Worm (Caenorhabditis elegans) whole organism, late embryonic: ENCODE results near the gene ZC477.7.

ENCODE experiments used
- C08G9.2 ChIP-seq: sonication (generic microtip); optimal IDR thresholded peaks from 2 replicates; lab custom pipeline; 2016; ENCODE audit warnings: mild to moderate bottlenecking, missing genetic modification characterization, moderate library complexity, missing compliant biosample characterization
- F13H6.1 ChIP-seq: sonication (generic microtip); optimal IDR thresholded peaks from 2 replicates; lab custom pipeline; 2016; ENCODE audit warnings: missing genetic modification characterization, missing compliant biosample characterization
- K02D7.2 ChIP-seq: sonication (generic microtip); optimal IDR thresholded peaks from 2 replicates; lab custom pipeline; 2017; ENCODE audit warnings: mild to moderate bottlenecking, missing genetic modification characterization, missing compliant biosample characterization
- K09A11.1 ChIP-seq: sonication (generic microtip); optimal IDR thresholded peaks from 2 replicates; lab custom pipeline; 2017; ENCODE audit warnings: antibody characterized with exemption, mild to moderate bottlenecking, missing genetic modification characterization, missing compliant biosample characterization; ENCODE audit not compliant: insufficient read depth
- T23F11.4 ChIP-seq: fragments of 200-800 bp; sonication (Bioruptor generic); optimal IDR thresholded peaks from 2 replicates; lab custom pipeline; 2018; ENCODE audit warnings: mild to moderate bottlenecking, missing genetic modification characterization, missing compliant biosample characterization
- ama-1 ChIP-seq: fragments of 150-350 bp; optimal IDR thresholded peaks from 2 replicates; lab custom pipeline; 2014
- ceh-14 ChIP-seq: sonication (generic microtip); optimal IDR thresholded peaks from 2 replicates; lab custom pipeline; 2016; ENCODE audit warnings: missing genotype, missing genetic modification characterization, missing compliant biosample characterization
- ceh-22 ChIP-seq: sonication (generic microtip); optimal IDR thresholded peaks from 2 replicates; lab custom pipeline; 2017; ENCODE audit warnings: missing biosample characterization, missing genetic modification characterization
- ceh-24 ChIP-seq: sonication (generic microtip); optimal IDR thresholded peaks from 2 replicates; lab custom pipeline; 2016; ENCODE audit warnings: mild to moderate bottlenecking, missing genetic modification characterization, missing compliant biosample characterization
- ceh-30 ChIP-seq: fragments of 150-350 bp; optimal IDR thresholded peaks from 2 replicates; lab custom pipeline; 2014; ENCODE audit warnings: missing biosample characterization, missing genetic modification characterization
- ceh-34 ChIP-seq: sonication (generic microtip); optimal IDR thresholded peaks from 2 replicates; lab custom pipeline; 2016; ENCODE audit warnings: mild to moderate bottlenecking, missing genetic modification characterization, missing compliant biosample characterization
- ceh-48 ChIP-seq: sonication (generic microtip); optimal IDR thresholded peaks from 2 replicates; lab custom pipeline; 2016; ENCODE audit warnings: missing genetic modification characterization, inconsistent platforms, missing compliant biosample characterization
- che-1 ChIP-seq: sonication (generic microtip); optimal IDR thresholded peaks from 2 replicates; lab custom pipeline; 2016; ENCODE audit warnings: mild to moderate bottlenecking, missing genetic modification characterization, missing compliant biosample characterization
- elt-4 ChIP-seq: sonication (generic microtip); optimal IDR thresholded peaks from 2 replicates; lab custom pipeline; 2016; ENCODE audit warnings: missing genetic modification characterization, missing compliant biosample characterization
- fkh-10 ChIP-seq: fragments of 150-350 bp; optimal IDR thresholded peaks from 2 replicates; lab custom pipeline; 2014; ENCODE audit warnings: missing biosample characterization, missing genetic modification reagents, missing genetic modification characterization
- fkh-6 ChIP-seq: sonication (generic microtip); optimal IDR thresholded peaks from 2 replicates; lab custom pipeline; 2016; ENCODE audit warnings: missing genetic modification characterization, missing compliant biosample characterization
- gmeb-2 ChIP-seq: sonication (generic microtip); optimal IDR thresholded peaks from 2 replicates; lab custom pipeline; 2016; ENCODE audit warnings: missing genetic modification characterization, inconsistent platforms, missing compliant biosample characterization
- hlh-13 ChIP-seq: fragments of 200-800 bp; sonication (Bioruptor generic); optimal IDR thresholded peaks from 2 replicates; lab custom pipeline; 2018; ENCODE audit warnings: mild to moderate bottlenecking, missing genetic modification characterization, missing compliant biosample characterization
- hlh-15 ChIP-seq: sonication (generic microtip); optimal IDR thresholded peaks from 2 replicates; lab custom pipeline; 2016; ENCODE audit warnings: missing genetic modification characterization, missing compliant biosample characterization
- hlh-30 ChIP-seq: sonication (generic microtip); optimal IDR thresholded peaks from 2 replicates; lab custom pipeline; 2017; ENCODE audit warnings: antibody characterized with exemption, missing genetic modification characterization, missing compliant biosample characterization; ENCODE audit not compliant: insufficient read depth
- hlh-6 ChIP-seq: sonication (generic microtip); optimal IDR thresholded peaks from 2 replicates; lab custom pipeline; 2016; ENCODE audit warnings: missing genotype, missing genetic modification characterization, missing compliant biosample characterization
- lin-11 ChIP-seq: fragments of 200-800 bp; sonication (Bioruptor generic); optimal IDR thresholded peaks from 2 replicates; lab custom pipeline; 2018; ENCODE audit warnings: mild to moderate bottlenecking, missing genetic modification characterization, missing compliant biosample characterization
- madf-2 ChIP-seq: sonication (generic microtip); optimal IDR thresholded peaks from 2 replicates; lab custom pipeline; 2017; ENCODE audit warnings: missing genetic modification characterization, missing compliant biosample characterization
- mec-3 ChIP-seq: sonication (generic microtip); optimal IDR thresholded peaks from 2 replicates; lab custom pipeline; 2016; ENCODE audit warnings: borderline replicate concordance, missing genetic modification characterization, missing compliant biosample characterization
- nhr-11 ChIP-seq: fragments of 150-350 bp; optimal IDR thresholded peaks from 2 replicates; lab custom pipeline; 2014; ENCODE audit warnings: missing biosample characterization, missing genetic modification characterization
- nhr-232 ChIP-seq: sonication (generic microtip); optimal IDR thresholded peaks from 2 replicates; lab custom pipeline; 2016; ENCODE audit warnings: missing genetic modification characterization, missing compliant biosample characterization
- odd-2 ChIP-seq: sonication (generic microtip); optimal IDR thresholded peaks from 2 replicates; lab custom pipeline; 2017; ENCODE audit warnings: antibody characterized with exemption, mild to moderate bottlenecking, missing genetic modification characterization, missing compliant biosample characterization
- pax-1 ChIP-seq: fragments of 150-350 bp; optimal IDR thresholded peaks from 2 replicates; lab custom pipeline; 2014; ENCODE audit warnings: missing biosample characterization, missing genetic modification characterization
- pha-4 ChIP-seq: fragments of 150-350 bp; optimal IDR thresholded peaks from 2 replicates; lab custom pipeline; 2018; ENCODE audit warnings: missing biosample characterization, missing genetic modification reagents, missing genetic modification characterization
- pros-1 ChIP-seq: fragments of 150-350 bp; optimal IDR thresholded peaks from 2 replicates; lab custom pipeline; 2014; ENCODE audit warnings: missing biosample characterization, missing genetic modification reagents, missing genetic modification characterization
- ref-2 ChIP-seq: sonication (generic microtip); optimal IDR thresholded peaks from 2 replicates; lab custom pipeline; 2016; ENCODE audit warnings: missing genetic modification characterization, missing compliant biosample characterization
- sox-2 ChIP-seq: fragments of 200-800 bp; sonication (Bioruptor generic); IDR thresholded peaks from 2 replicates; pipeline ENCODE4 v1.3.6; 2022; ENCODE audit warnings: missing genetic modification reagents, missing genetic modification characterization, missing compliant biosample characterization
- sox-4 ChIP-seq: sonication (generic microtip); optimal IDR thresholded peaks from 2 replicates; lab custom pipeline; 2017; ENCODE audit warnings: mild to moderate bottlenecking, missing genetic modification characterization, inconsistent platforms, missing compliant biosample characterization
- syd-9 ChIP-seq: sonication (generic microtip); optimal IDR thresholded peaks from 2 replicates; lab custom pipeline; 2016; ENCODE audit warnings: mild to moderate bottlenecking, missing genetic modification characterization, moderate library complexity, missing compliant biosample characterization
- ttx-3 ChIP-seq: sonication (generic microtip); optimal IDR thresholded peaks from 2 replicates; lab custom pipeline; 2016; ENCODE audit warnings: missing genetic modification reagents, missing genetic modification characterization, missing compliant biosample characterization
- unc-55 ChIP-seq: sonication (generic microtip); optimal IDR thresholded peaks from 2 replicates; lab custom pipeline; 2017; ENCODE audit warnings: missing biosample characterization, missing genetic modification reagents, missing genetic modification characterization
- zip-5 ChIP-seq: sonication (generic microtip); optimal IDR thresholded peaks from 2 replicates; lab custom pipeline; 2016; ENCODE audit warnings: missing genetic modification characterization, missing compliant biosample characterization

Gene ZC477.7

ce11 chrIV:7081214-7081613 lies 30.0 kb downstream of the ZC477.7 start, which contains the start of gene Y43B11AR.1:
Gene Y43B11AR.1 (plus strand): TSS chrIV:7081514.
- no peak for TF ChIP-seq hlh-30
- TF ChIP-seq sox-2 (GFP tag; lab: Robert Waterston, UW), result no peak
- no peak for TF ChIP-seq zip-5 (tag; lab: Kevin White, UChicago)

DNA sequence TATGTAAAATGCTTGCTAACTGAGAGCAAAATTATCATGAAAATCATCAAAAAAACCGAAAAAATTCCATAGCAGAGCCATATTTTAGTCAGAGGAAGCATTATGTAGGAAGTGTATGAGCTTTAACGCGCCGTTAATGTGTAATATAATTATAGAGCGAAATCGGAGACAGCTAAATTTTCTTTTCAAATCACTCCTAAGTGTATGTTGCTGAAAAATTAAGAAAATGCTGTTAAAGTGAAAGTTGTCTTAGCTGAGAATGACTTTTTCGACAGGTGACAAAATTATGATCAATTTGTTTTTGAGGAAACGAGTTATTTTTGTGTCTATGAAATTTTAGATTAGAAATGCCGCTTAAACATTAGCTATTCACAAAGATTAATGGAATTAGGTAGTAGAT lies 36.2 kb downstream of the ZC477.7 start, which contains the start of gene srg-50:
Gene srg-50, minus strand, starts transcription at position 101 of the 400 bp plus-strand sequence.
- TF ChIP-seq sox-2 (GFP tag; lab: Robert Waterston, UW) (no peak), ceh-24 (tag; lab: Kevin White, UChicago) (no peak), ref-2 (no peak), syd-9 (tag; lab: Kevin White, UChicago) (no peak), pax-1 (tag; lab: Kevin White, UChicago) (no peak), elt-4 (tag; lab: Kevin White, UChicago) (no peak), madf-2 (tag; lab: Kevin White, UChicago) (no peak)

DNA sequence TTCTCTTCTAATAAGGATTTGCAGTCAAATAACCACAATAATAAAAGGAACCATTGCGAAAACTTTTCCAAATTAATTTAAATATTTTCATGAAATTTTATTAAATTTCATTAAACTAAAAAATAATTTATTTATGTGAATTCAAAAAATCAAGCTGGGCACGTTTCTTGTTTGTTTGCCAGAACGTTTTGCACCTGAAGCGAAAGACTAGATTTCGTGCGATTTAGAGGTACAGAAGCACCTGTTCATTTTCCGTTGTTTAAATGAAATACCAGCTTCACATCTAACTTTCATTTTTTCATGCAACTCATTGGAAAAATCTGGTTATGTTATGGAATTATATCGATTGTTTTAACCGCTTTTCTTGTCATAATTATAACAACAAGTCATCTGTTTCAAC lies 39.1 kb downstream of the ZC477.7 start, which contains the start of gene srg-48:
Gene srg-48, plus strand, starts transcription at position 301 of the 400 bp plus-strand sequence.
- TF ChIP-seq gmeb-2, result no peak
- no peak for TF ChIP-seq K09A11.1 (tag; lab: Kevin White, UChicago)
- no peak for TF ChIP-seq hlh-13
- TF ChIP-seq sox-2 (GFP tag; lab: Robert Waterston, UW), result no peak
- no peak for TF ChIP-seq ama-1 (lab: Kevin White, UChicago)
- TF ChIP-seq che-1 (tag; lab: Kevin White, UChicago), result no peak
- TF ChIP-seq ceh-22 (tag; lab: Kevin White, UChicago), result no peak
- TF ChIP-seq ceh-34, result no peak
- TF ChIP-seq F13H6.1 (tag; lab: Kevin White, UChicago), result no peak
- no peak for TF ChIP-seq T23F11.4 (GFP tag; lab: Kevin White, UChicago)
- no peak for TF ChIP-seq hlh-15 (tag; lab: Kevin White, UChicago)
- TF ChIP-seq zip-5 (tag; lab: Kevin White, UChicago), result no peak
- TF ChIP-seq mec-3 (tag; lab: Kevin White, UChicago), result no peak

ce11 chrIV:7067446-7067845 lies 43.8 kb downstream of the ZC477.7 start:
- TF ChIP-seq ceh-48 (tag; lab: Kevin White, UChicago), result no peak
- no peak for TF ChIP-seq zip-5 (tag; lab: Kevin White, UChicago)
- TF ChIP-seq fkh-10 (GFP tag; lab: Kevin White, UChicago), result no peak
- TF ChIP-seq pros-1, result no peak
- TF ChIP-seq, all 69 proteins: peak for 0

DNA sequence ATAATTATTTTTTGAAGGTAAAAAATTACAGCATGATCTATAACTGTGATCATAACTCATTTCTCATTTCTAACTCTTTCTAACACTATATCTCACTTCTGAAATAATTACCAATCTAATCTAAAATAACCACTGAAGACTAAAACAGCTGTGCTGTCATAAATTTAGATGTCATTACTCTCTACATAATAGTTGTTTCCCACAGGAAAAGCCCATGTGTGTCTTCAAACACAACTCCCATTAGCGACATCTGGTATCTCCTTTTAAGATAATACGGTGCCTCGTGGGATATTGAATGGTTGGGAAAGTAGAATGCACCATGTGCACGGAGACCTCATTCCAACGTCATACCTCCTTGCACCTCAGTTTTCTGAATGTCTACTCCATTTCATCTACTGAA lies 46.2 kb downstream of the ZC477.7 start, which contains the start of gene Y43B11AL.1:
Gene Y43B11AL.1, plus strand, starts transcription at position 301 of the 400 bp plus-strand sequence.
- no peak for TF ChIP-seq sox-2 (GFP tag; lab: Robert Waterston, UW)
- TF ChIP-seq C08G9.2, result no peak

ce11 chrIV:7062697-7063096 lies 48.6 kb downstream of the ZC477.7 start:
- TF ChIP-seq unc-55 (GFP tag; lab: Kevin White, UChicago) (no peak), lin-11 (tag; lab: Kevin White, UChicago) (no peak), hlh-13 (no peak), ceh-14 (no peak), pha-4 (no peak), K02D7.2 (tag; lab: Kevin White, UChicago) (no peak), sox-4 (no peak), fkh-6 (tag; lab: Kevin White, UChicago) (no peak), sox-2 (GFP tag; lab: Robert Waterston, UW) (no peak), nhr-232 (tag; lab: Kevin White, UChicago) (no peak), hlh-6 (tag; lab: Kevin White, UChicago) (no peak), odd-2 (tag; lab: Kevin White, UChicago) (no peak), ceh-30 (tag; lab: Kevin White, UChicago) (no peak), che-1 (tag; lab: Kevin White, UChicago) (no peak), ttx-3 (tag; lab: Kevin White, UChicago) (no peak), nhr-11 (tag; lab: Kevin White, UChicago) (no peak), pax-1 (tag; lab: Kevin White, UChicago) (no peak), syd-9 (tag; lab: Kevin White, UChicago) (no peak)
